Fruit fly (Drosophila melanogaster): Measurements from ENCODE around the gene CG7341.

CG7341 gene

DNA sequence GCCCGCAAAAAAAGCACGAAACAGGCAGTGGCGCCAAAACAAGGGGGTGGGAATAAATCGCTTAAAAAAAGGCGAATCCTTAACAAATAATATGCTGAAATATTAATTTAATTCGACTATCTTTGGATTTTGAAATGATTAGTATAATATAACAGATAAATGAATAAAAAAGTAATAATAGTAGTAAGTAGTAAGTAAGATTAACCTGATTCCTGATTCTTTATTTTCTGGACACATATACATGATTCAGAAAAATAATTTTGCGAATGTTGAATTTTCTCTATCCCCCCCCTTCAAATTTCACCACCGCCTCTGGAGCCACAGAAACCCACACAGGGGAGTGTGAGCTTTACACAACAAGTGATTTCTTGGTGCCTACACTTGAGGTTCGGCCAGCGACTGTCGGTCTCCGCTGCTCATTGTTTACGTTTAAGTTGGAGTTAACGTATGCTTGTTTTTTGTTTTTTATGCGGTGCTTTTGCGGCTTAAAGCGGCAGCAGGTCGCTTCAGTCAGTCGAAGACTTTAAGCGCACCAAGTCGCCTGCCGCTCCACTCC lies 35.7 kb downstream of the CG7341 start, which contains the start of gene CG7330 (continued):
- peak; percentile 32 for TF ChIP-seq fd64A (GFP tag; optimal IDR thresholded peaks at IDR 0.05)
- peak; percentile 57 for TF ChIP-seq CHES-1-like (GFP tag; optimal IDR thresholded peaks at IDR 0.05)
- TF ChIP-seq Stat92E (GFP tag; optimal IDR thresholded peaks at IDR 0.05) = no peak
- TF ChIP-seq jing (GFP tag; optimal IDR thresholded peaks at IDR 0.05) = peak; percentile 85
- TF ChIP-seq CG18764 (GFP tag; optimal IDR thresholded peaks at IDR 0.05) = peak; percentile 73
- peak; percentile 86 for TF ChIP-seq CG6683 (GFP tag; optimal IDR thresholded peaks at IDR 0.05)
- TF ChIP-seq CG4617 (GFP tag; optimal IDR thresholded peaks at IDR 0.05; ENCODE audit: borderline replicate concordance) = peak; percentile 45
- peak; percentile 87 for TF ChIP-seq tin (GFP tag; optimal IDR thresholded peaks at IDR 0.05)
- no peak for TF ChIP-seq ham (GFP tag; IDR thresholded peaks at IDR 0.05)
- TF ChIP-seq CG12104 (GFP tag; optimal IDR thresholded peaks at IDR 0.05) = peak; percentile 86
- TF ChIP-seq fru (optimal IDR thresholded peaks at IDR 0.05) = no peak
- peak; percentile 32 for TF ChIP-seq CG18476 (GFP tag; optimal IDR thresholded peaks at IDR 0.05)
- peak; percentile 87 for TF ChIP-seq kah (GFP tag; optimal IDR thresholded peaks at IDR 0.05)
- TF ChIP-seq CG3065 (GFP tag; optimal IDR thresholded peaks at IDR 0.05) = peak; percentile 47
- TF ChIP-seq Bgb (GFP tag; IDR thresholded peaks at IDR 0.05; ENCODE audit: partially characterized antibody) = no peak
- TF ChIP-seq Ada2b (GFP tag; IDR thresholded peaks at IDR 0.05) = no peak; the same call in none of the 2 replicates
- TF ChIP-seq Kr (GFP tag; optimal IDR thresholded peaks at IDR 0.05) = no peak
- peak; percentile 90 for TF ChIP-seq CG12942 (GFP tag; optimal IDR thresholded peaks at IDR 0.05)
- peak; percentile 92 for TF ChIP-seq lmd (GFP tag; IDR thresholded peaks at IDR 0.05)
- TF ChIP-seq Pdp1 (GFP tag; optimal IDR thresholded peaks at IDR 0.05) = peak; percentile 48
- peak; percentile 97 for TF ChIP-seq CoRest (tag; optimal IDR thresholded peaks at IDR 0.05)
- TF ChIP-seq MTF-1 (GFP tag; optimal IDR thresholded peaks at IDR 0.05; ENCODE audit: borderline replicate concordance) = peak; percentile 54
- no peak for TF ChIP-seq br (optimal IDR thresholded peaks at IDR 0.05)
- peak; percentile 85 for TF ChIP-seq CG4820 (GFP tag; optimal IDR thresholded peaks at IDR 0.05)
- no peak for TF ChIP-seq stwl (tag; optimal IDR thresholded peaks at IDR 0.05)
- 0 out of 2 replicates have a peak, but pooled peaks have one; percentile 24 for TF ChIP-seq CG11085 (GFP tag; IDR thresholded peaks at IDR 0.05)
- TF ChIP-seq gro (GFP tag; optimal IDR thresholded peaks at IDR 0.05) = peak; percentile 14
- TF ChIP-seq CG10274 (GFP tag; optimal IDR thresholded peaks at IDR 0.05) = peak; percentile 61
- peak; percentile 94 for TF ChIP-seq ind (GFP tag; optimal IDR thresholded peaks at IDR 0.05)
- peak; percentile 63 for TF ChIP-seq CG6654 (GFP tag; optimal IDR thresholded peaks at IDR 0.05)
- peak; percentile 98 for TF ChIP-seq Sox102F (GFP tag; optimal IDR thresholded peaks at IDR 0.05)
- TF ChIP-seq ara (GFP tag; IDR thresholded peaks at IDR 0.05) = peak; percentile 60; the same call in 1 of the 2 replicates
- no peak for TF ChIP-seq CG2202 (tag; optimal IDR thresholded peaks at IDR 0.05)
- TF ChIP-seq CG16863 (GFP tag; optimal IDR thresholded peaks at IDR 0.05) = peak; percentile 59
- TF ChIP-seq trem (tag; optimal IDR thresholded peaks at IDR 0.05) = peak; percentile 63
- peak; percentile 72 for TF ChIP-seq ap (GFP tag; IDR thresholded peaks at IDR 0.05)
- TF ChIP-seq dan (GFP tag; IDR thresholded peaks at IDR 0.05) = no peak
- TF ChIP-seq usp (GFP tag; optimal IDR thresholded peaks at IDR 0.05) = no peak
- peak; percentile 92 for TF ChIP-seq CG12391 (tag; optimal IDR thresholded peaks at IDR 0.05)
- peak; percentile 65 to 92 for TF ChIP-seq dpn (GFP tag; optimal IDR thresholded peaks at IDR 0.05)
- TF ChIP-seq CG8388 (GFP tag; optimal IDR thresholded peaks at IDR 0.05) = peak; percentile 90
- no peak for TF ChIP-seq hkb (optimal IDR thresholded peaks at IDR 0.05)
- no peak; the same call in none of the 2 replicates for TF ChIP-seq hkb (GFP tag; IDR thresholded peaks at IDR 0.05)
- peak; percentile 88 for TF ChIP-seq ewg (GFP tag; optimal IDR thresholded peaks at IDR 0.05)
- peak; percentile 80 for TF ChIP-seq gsb-n (tag; optimal IDR thresholded peaks at IDR 0.05)
- peak; percentile 95 for TF ChIP-seq phol (tag; optimal IDR thresholded peaks at IDR 0.05)
- peak; percentile 82 for TF ChIP-seq CG43689 (GFP tag; IDR thresholded peaks at IDR 0.05)
- peak; percentile 29 for TF ChIP-seq chn (GFP tag; optimal IDR thresholded peaks at IDR 0.05)
- peak; percentile 85 for TF ChIP-seq CG14441 (GFP tag; IDR thresholded peaks at IDR 0.05)
- peak; percentile 91 for TF ChIP-seq bcd (GFP tag; optimal IDR thresholded peaks at IDR 0.05)
- peak; percentile 42; the same call in 1 of the 2 replicates for TF ChIP-seq gt (GFP tag; IDR thresholded peaks at IDR 0.05)

All from whole organism, embryonic.